Worm (Caenorhabditis elegans): ENCODE results near the gene R08C7.8.

DNA sequence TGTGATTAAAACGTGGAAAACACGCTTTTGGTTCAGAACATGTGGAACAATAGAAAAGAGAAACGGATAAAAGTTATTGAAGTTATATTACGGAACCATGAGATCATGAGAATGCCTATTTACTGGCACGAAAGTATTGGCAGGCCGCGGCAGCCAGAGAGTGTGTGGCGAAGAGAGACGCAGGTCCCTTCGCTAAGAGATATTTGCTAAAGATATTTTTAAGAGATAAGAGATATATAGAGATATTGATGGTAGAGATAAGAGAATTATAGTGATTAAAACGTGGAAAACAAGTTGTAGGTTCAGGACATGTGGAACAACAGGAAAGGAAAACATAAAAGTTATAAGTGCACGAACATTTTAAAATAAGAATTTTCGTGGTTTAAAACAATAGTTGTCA lies 3.5 kb upstream of the R08C7.8 start:
- TF ChIP-seq tlp-1 (tag; optimal IDR thresholded peaks at IDR 0.05) (no peak), dpl-1 (GFP tag; optimal IDR thresholded peaks at IDR 0.05) (no peak), ztf-4 (tag; optimal IDR thresholded peaks at IDR 0.05) (no peak), elt-2 (tag; optimal IDR thresholded peaks at IDR 0.05) (no peak), unc-130 (tag; optimal IDR thresholded peaks at IDR 0.05) (no peak), aly-2 (tag; optimal IDR thresholded peaks at IDR 0.05) (no peak), skn-1 (tag; optimal IDR thresholded peaks at IDR 0.05) (no peak), nhr-77 (tag; optimal IDR thresholded peaks at IDR 0.05) (no peak), ces-1 (GFP tag; optimal IDR thresholded peaks at IDR 0.05) (no peak), lin-35 (GFP tag; optimal IDR thresholded peaks at IDR 0.05) (no peak), swsn-7 (tag; optimal IDR thresholded peaks at IDR 0.05) (no peak), nhr-84 (tag; optimal IDR thresholded peaks at IDR 0.05) (no peak)

Measured in whole organism, L1 larva.